Fruit fly (Drosophila melanogaster): Measurements from ENCODE around the gene CG8072.

- TF ChIP-seq bcd (GFP tag; optimal IDR thresholded peaks at IDR 0.05) = no peak
- TF ChIP-seq dmrt99B (tag; optimal IDR thresholded peaks at IDR 0.05) = no peak
- no peak for TF ChIP-seq CG10274 (GFP tag; optimal IDR thresholded peaks at IDR 0.05)
These were observed 48.0 kb downstream of the CG8072 start for dm6 chr3L:10199644-10200043.
